Worm (Caenorhabditis elegans): ENCODE measurements around the gene col-140.

Gene col-140

ce11 chrV:5842507-5843144 is 6.0 kb upstream of the col-140 start (continued):
- TF ChIP-seq die-1 (tag; optimal IDR thresholded peaks at IDR 0.05) = no peak
- TF ChIP-seq tbp1 (GFP tag; optimal IDR thresholded peaks at IDR 0.05) = no peak
- no peak for TF ChIP-seq madf-6 (GFP tag; IDR thresholded peaks at IDR 0.05)
- no peak for TF ChIP-seq nhr-120 (GFP tag; IDR thresholded peaks at IDR 0.05)
- no peak for TF ChIP-seq mes-4 (tag; optimal IDR thresholded peaks at IDR 0.05)

DNA sequence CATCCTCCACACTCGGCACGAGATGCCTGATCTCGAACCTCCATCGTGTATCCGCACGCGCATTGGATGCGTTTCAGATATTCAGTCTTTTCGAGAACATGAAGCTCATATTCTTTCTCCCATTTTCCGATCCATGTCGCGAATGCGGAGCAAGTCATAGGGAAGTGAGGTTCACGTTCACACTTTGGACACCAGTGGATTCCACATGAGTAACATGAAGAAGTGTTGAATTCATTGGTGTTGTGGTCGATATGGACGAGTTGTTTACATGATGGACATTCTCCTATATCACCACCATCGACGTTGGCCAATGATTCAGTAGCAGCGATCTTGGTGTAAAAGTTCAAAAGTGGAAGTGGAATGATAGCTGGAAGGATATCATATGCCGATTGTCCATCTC is 4.3 kb upstream of the col-140 start:
- TF ChIP-seq mel-28 (tag; optimal IDR thresholded peaks at IDR 0.05; ENCODE audit: borderline replicate concordance) = peak; percentile 1
- no peak for TF ChIP-seq hmg-20 (GFP tag; IDR thresholded peaks at IDR 0.05)
- no peak for TF ChIP-seq ccch-3 (GFP tag; optimal IDR thresholded peaks at IDR 0.05)
- TF ChIP-seq somi-1 (GFP tag; optimal IDR thresholded peaks at IDR 0.05) = no peak
- peak; percentile 58 for TF ChIP-seq akir-1 (GFP tag; optimal IDR thresholded peaks at IDR 0.05)
- no peak for TF ChIP-seq sea-2 (GFP tag; IDR thresholded peaks at IDR 0.05)
- peak in 1 of 3 experiments; percentile 10 for TF ChIP-seq lin-35 (GFP tag; optimal IDR thresholded peaks at IDR 0.05)
- no peak for TF ChIP-seq Y67H2A.10 (GFP tag; conservative IDR thresholded peaks at IDR 0.05)
- TF ChIP-seq zfh-2 (GFP tag; conservative IDR thresholded peaks at IDR 0.05) = peak; percentile 4; the same call in 1 of the 2 replicates
- TF ChIP-seq K11D2.4 (GFP tag; IDR thresholded peaks at IDR 0.05) = peak; percentile 18; the same call in 1 of the 2 replicates
- no peak for TF ChIP-seq mes-4 (tag; optimal IDR thresholded peaks at IDR 0.05)

- no peak for TF ChIP-seq nhr-179 (tag; optimal IDR thresholded peaks at IDR 0.05)
- no peak for TF ChIP-seq lin-26 (GFP tag; IDR thresholded peaks at IDR 0.05)
- no peak for TF ChIP-seq ccch-3 (GFP tag; optimal IDR thresholded peaks at IDR 0.05)
- TF ChIP-seq nhr-80 (tag; optimal IDR thresholded peaks at IDR 0.05) = no peak
- 0 out of 2 replicates have a peak, but pooled peaks have one; percentile 41 for TF ChIP-seq cebp-2 (GFP tag; IDR thresholded peaks at IDR 0.05)
- TF ChIP-seq Y56A3A.18 (GFP tag; IDR thresholded peaks at IDR 0.05) = no peak
- TF ChIP-seq aptf-3 (GFP tag; IDR thresholded peaks at IDR 0.05) = no peak
- TF ChIP-seq ztf-28 (GFP tag; IDR thresholded peaks at IDR 0.05) = peak; percentile 10; the same call in 1 of the 2 replicates
- TF ChIP-seq attf-6 (GFP tag; IDR thresholded peaks at IDR 0.05) = no peak
- TF ChIP-seq aptf-2 (GFP tag; conservative IDR thresholded peaks at IDR 0.05) = no peak
- TF ChIP-seq F10E7.11 (tag; optimal IDR thresholded peaks at IDR 0.05) = no peak
- TF ChIP-seq die-1 (tag; optimal IDR thresholded peaks at IDR 0.05) = no peak
- TF ChIP-seq Y67H2A.10 (GFP tag; conservative IDR thresholded peaks at IDR 0.05) = no peak
- TF ChIP-seq bed-2 (GFP tag; IDR thresholded peaks at IDR 0.05) = no peak
- 0 out of 2 replicates have a peak, but pooled peaks have one; percentile 4 for TF ChIP-seq madf-6 (GFP tag; IDR thresholded peaks at IDR 0.05)
- no peak for TF ChIP-seq madf-10 (tag; optimal IDR thresholded peaks at IDR 0.05)
- TF ChIP-seq repo-1 (tag; optimal IDR thresholded peaks at IDR 0.05) = peak; percentile 48
- peak; percentile 43 for TF ChIP-seq attf-5 (GFP tag; optimal IDR thresholded peaks at IDR 0.05)
- TF ChIP-seq ama-1 (optimal IDR thresholded peaks at IDR 0.05) = peak; percentile 47
- no peak for TF ChIP-seq ama-1 (GFP tag; optimal IDR thresholded peaks at IDR 0.05)
- no peak for TF ChIP-seq mcd-1 (GFP tag; IDR thresholded peaks at IDR 0.05)
- no peak for TF ChIP-seq ceh-40 (GFP tag; IDR thresholded peaks at IDR 0.05)
- TF ChIP-seq fkh-3 (tag; optimal IDR thresholded peaks at IDR 0.05) = peak; percentile 26
- no peak for TF ChIP-seq nfya-1 (tag; optimal IDR thresholded peaks at IDR 0.05; ENCODE audit: borderline replicate concordance, insufficient read depth)
- peak; percentile 19 for TF ChIP-seq atf-7 (tag; optimal IDR thresholded peaks at IDR 0.05)
- peak; percentile 8; the same call in 1 of the 2 replicates for TF ChIP-seq hsf-1 (GFP tag; IDR thresholded peaks at IDR 0.05)
- peak; percentile 75 for TF ChIP-seq ZK185.1 (tag; optimal IDR thresholded peaks at IDR 0.05; ENCODE audit: poor library complexity, severe bottlenecking)
- no peak; the same call in none of the 2 replicates for TF ChIP-seq cebp-1 (GFP tag; IDR thresholded peaks at IDR 0.05)
- peak; percentile 69 for TF ChIP-seq cebp-1 (tag; optimal IDR thresholded peaks at IDR 0.05)
- no peak for TF ChIP-seq dox-1 (GFP tag; IDR thresholded peaks at IDR 0.05)
- peak; percentile 25 for TF ChIP-seq chd-7 (tag; optimal IDR thresholded peaks at IDR 0.05)
- TF ChIP-seq hmg-1.2 (GFP tag; IDR thresholded peaks at IDR 0.05) = no peak
- TF ChIP-seq hmg-20 (GFP tag; IDR thresholded peaks at IDR 0.05) = no peak
- no peak for TF ChIP-seq tlf-1 (GFP tag; optimal IDR thresholded peaks at IDR 0.05)
Measured at ce11 chrV:5838576-5839366, 2.1 kb upstream of the col-140 start, which contains the start of gene F26F12.2. Gene F26F12.2 (minus strand): TSS chrV:5838613.

All from whole organism, young adult.